Worm (Caenorhabditis elegans) whole organism, late embryonic: ENCODE measurements around the gene K05F1.6.

Experiments
- ama-1 ChIP-seq: fragments of 150-350 bp; optimal IDR thresholded peaks from 2 replicates; lab custom pipeline; 2014
- ceh-2 ChIP-seq: sonication (generic microtip); optimal IDR thresholded peaks from 2 replicates; lab custom pipeline; 2016; ENCODE audit warnings: missing genotype, missing genetic modification characterization, missing compliant biosample characterization
- elt-4 ChIP-seq: sonication (generic microtip); optimal IDR thresholded peaks from 2 replicates; lab custom pipeline; 2016; ENCODE audit warnings: missing genetic modification characterization, missing compliant biosample characterization
- ets-4 ChIP-seq: sonication (generic microtip); optimal IDR thresholded peaks from 2 replicates; lab custom pipeline; 2016; ENCODE audit warnings: missing genetic modification characterization, missing compliant biosample characterization
- eyg-1 ChIP-seq: sonication (generic microtip); optimal IDR thresholded peaks from 2 replicates; lab custom pipeline; 2016; ENCODE audit warnings: missing genotype, missing genetic modification characterization, missing compliant biosample characterization
- hlh-13 ChIP-seq: fragments of 200-800 bp; sonication (Bioruptor generic); optimal IDR thresholded peaks from 2 replicates; lab custom pipeline; 2018; ENCODE audit warnings: mild to moderate bottlenecking, missing genetic modification characterization, missing compliant biosample characterization
- hlh-30 ChIP-seq: sonication (generic microtip); optimal IDR thresholded peaks from 2 replicates; lab custom pipeline; 2017; ENCODE audit warnings: antibody characterized with exemption, missing genetic modification characterization, missing compliant biosample characterization; ENCODE audit not compliant: insufficient read depth
- npax-4 ChIP-seq: sonication (generic microtip); optimal IDR thresholded peaks from 2 replicates; lab custom pipeline; 2016; ENCODE audit warnings: missing genetic modification characterization, missing compliant biosample characterization
- pax-1 ChIP-seq: fragments of 150-350 bp; optimal IDR thresholded peaks from 2 replicates; lab custom pipeline; 2014; ENCODE audit warnings: missing biosample characterization, missing genetic modification characterization
- pha-4 ChIP-seq: fragments of 150-350 bp; optimal IDR thresholded peaks from 2 replicates; lab custom pipeline; 2018; ENCODE audit warnings: missing biosample characterization, missing genetic modification reagents, missing genetic modification characterization
- pqm-1 ChIP-seq: sonication (generic microtip); optimal IDR thresholded peaks from 2 replicates; lab custom pipeline; 2016; ENCODE audit warnings: missing genetic modification characterization, missing compliant biosample characterization
- rnt-1 ChIP-seq: sonication (generic microtip); optimal IDR thresholded peaks from 2 replicates; lab custom pipeline; 2016; ENCODE audit warnings: missing genetic modification characterization, missing compliant biosample characterization
- syd-9 ChIP-seq: sonication (generic microtip); optimal IDR thresholded peaks from 2 replicates; lab custom pipeline; 2016; ENCODE audit warnings: mild to moderate bottlenecking, missing genetic modification characterization, moderate library complexity, missing compliant biosample characterization
- tbx-2 ChIP-seq: sonication (generic microtip); optimal IDR thresholded peaks from 2 replicates; lab custom pipeline; 2016; ENCODE audit warnings: missing genetic modification characterization, missing compliant biosample characterization

DNA sequence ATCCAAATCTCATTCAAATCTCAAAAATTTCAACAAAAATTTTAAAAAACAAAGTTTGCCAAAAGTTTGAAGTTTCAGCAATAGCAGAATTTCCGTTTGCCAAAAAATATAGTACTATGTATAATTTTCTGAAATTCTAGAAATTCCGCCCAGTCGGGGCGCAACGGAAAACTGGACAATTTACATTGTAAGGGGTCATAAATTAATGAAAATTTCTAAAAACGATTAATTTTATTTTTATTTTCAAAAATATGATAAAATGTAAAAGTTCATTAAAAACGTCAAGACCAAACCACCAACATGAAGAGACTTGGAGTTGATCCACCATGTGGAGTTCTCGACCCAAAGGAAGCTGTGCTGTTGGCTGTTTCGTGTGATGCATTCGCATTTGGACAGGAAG lies 36.0 kb downstream of the K05F1.6 start, which contains the start of gene ZK1248.4:
- TF ChIP-seq pqm-1, result no peak
- TF ChIP-seq pha-4 (tag; lab: Kevin White, UChicago), result no peak
- TF ChIP-seq ceh-2 (tag; lab: Kevin White, UChicago), result no peak
- no peak for TF ChIP-seq eyg-1 (tag; lab: Kevin White, UChicago)
- no peak for TF ChIP-seq rnt-1 (tag; lab: Kevin White, UChicago)
- TF ChIP-seq tbx-2 (tag; lab: Kevin White, UChicago), result no peak
- no peak for TF ChIP-seq pax-1 (tag; lab: Kevin White, UChicago)
- no peak for TF ChIP-seq ama-1 (lab: Kevin White, UChicago)
- TF ChIP-seq syd-9 (tag; lab: Kevin White, UChicago), result no peak
- no peak for TF ChIP-seq npax-4 (tag; lab: Kevin White, UChicago)
- TF ChIP-seq ets-4 (tag; lab: Kevin White, UChicago), result no peak
- TF ChIP-seq elt-4 (tag; lab: Kevin White, UChicago), result no peak
- TF ChIP-seq hlh-13 (GFP tag; lab: Kevin White, UChicago), result no peak
- no peak for TF ChIP-seq hlh-30
